Worm (Caenorhabditis elegans): ENCODE data around the gene lin-52.

DNA sequence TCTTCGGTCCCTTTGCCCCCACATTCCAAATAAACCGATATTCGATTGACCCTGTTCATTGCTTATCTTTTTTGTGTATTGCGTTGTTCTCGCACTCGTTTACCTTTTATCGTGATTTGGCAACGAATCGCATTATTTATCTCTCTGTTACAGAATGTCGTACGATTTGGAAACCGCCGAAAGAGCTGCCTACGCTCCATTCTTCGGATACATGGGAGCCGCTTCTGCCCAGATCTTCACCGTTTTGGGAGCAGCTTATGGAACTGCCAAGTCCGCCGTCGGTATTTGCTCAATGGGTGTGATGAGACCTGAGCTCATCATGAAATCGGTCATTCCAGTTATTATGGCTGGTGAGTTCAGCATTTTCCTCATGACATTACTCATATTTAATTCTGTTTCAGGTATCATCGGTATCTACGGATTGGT lies 42.5 kb downstream of the lin-52 start, which contains the start of gene vha-2:
- TF ChIP-seq zag-1 (tag; optimal IDR thresholded peaks at IDR 0.05), result no peak
- no peak for TF ChIP-seq sem-4 (tag; optimal IDR thresholded peaks at IDR 0.05)
- TF ChIP-seq fos-1 (tag; optimal IDR thresholded peaks at IDR 0.05), result peak; percentile 29
- TF ChIP-seq lsy-2 (tag; optimal IDR thresholded peaks at IDR 0.05), result no peak
- TF ChIP-seq nhr-77 (tag; optimal IDR thresholded peaks at IDR 0.05), result no peak
- no peak for TF ChIP-seq blmp-1 (tag; optimal IDR thresholded peaks at IDR 0.05; ENCODE audit: insufficient read depth)
- no peak for TF ChIP-seq ztf-11 (tag; optimal IDR thresholded peaks at IDR 0.05)
- TF ChIP-seq nhr-6 (tag; optimal IDR thresholded peaks at IDR 0.05), result no peak
- no peak for TF ChIP-seq ama-1 (optimal IDR thresholded peaks at IDR 0.05)
